Fruit fly (Drosophila melanogaster) whole organism, embryonic: Measurements from ENCODE around the gene PGRP-LA.
A peak's percentile ranks its signal among the peaks of the same experiment; 100 is the strongest.

Experiments used
- Adf1 ChIP-seq: fragments of 200-800 bp; sonication (Bioruptor generic); IDR thresholded peaks from 2 replicates; pipeline ENCODE4 v1.3.6; 2022; ENCODE audit warnings: missing biosample characterization, missing genetic modification characterization
- Aef1 ChIP-seq: fragments of 200-800 bp; sonication (Bioruptor generic); IDR thresholded peaks from 3 replicates; pipeline ENCODE4 v1.3.6; 2022; ENCODE audit warnings: missing biosample characterization, missing genetic modification characterization
- CG10543 ChIP-seq: fragments of 200-800 bp; sonication (Bioruptor generic); optimal IDR thresholded peaks from 3 replicates; lab custom pipeline; 2017; ENCODE audit warnings: missing biosample characterization, mild to moderate bottlenecking, missing genetic modification characterization, moderate library complexity
- CG12659 ChIP-seq: fragments of 200-800 bp; sonication (Bioruptor generic); optimal IDR thresholded peaks from 3 replicates; lab custom pipeline; 2017; ENCODE audit warnings: mild to moderate bottlenecking, missing biosample characterization, missing genetic modification reagents, missing genetic modification characterization
- CG15073 ChIP-seq: fragments of 200-800 bp; sonication (Bioruptor generic); optimal IDR thresholded peaks from 2 replicates; lab custom pipeline; 2016; ENCODE audit warnings: missing biosample characterization, missing genetic modification characterization
- CG15479 ChIP-seq: fragments of 200-800 bp; sonication (Bioruptor generic); optimal IDR thresholded peaks from 3 replicates; lab custom pipeline; 2019; ENCODE audit warnings: missing biosample characterization, mild to moderate bottlenecking, missing genetic modification characterization, moderate library complexity
- CG3163 ChIP-seq: fragments of 200-800 bp; sonication (Bioruptor generic); optimal IDR thresholded peaks from 3 replicates; lab custom pipeline; 2016; ENCODE audit warnings: missing biosample characterization, missing genetic modification characterization
- CG34376 ChIP-seq: fragments of 200-800 bp; sonication (Bioruptor generic); optimal IDR thresholded peaks from 2 replicates; lab custom pipeline; 2018; ENCODE audit warnings: missing biosample characterization, mild to moderate bottlenecking, missing genetic modification characterization
- CG34422 ChIP-seq: fragments of 200-800 bp; sonication (Bioruptor generic); IDR thresholded peaks from 3 replicates; pipeline ENCODE4 v1.3.6; 2022; ENCODE audit warnings: missing biosample characterization, missing genetic modification characterization
- CG4707 ChIP-seq: fragments of 200-800 bp; sonication (Bioruptor generic); optimal IDR thresholded peaks from 2 replicates; lab custom pipeline; 2018; ENCODE audit warnings: missing biosample characterization, mild to moderate bottlenecking, missing genetic modification characterization, moderate library complexity
- CG6254 ChIP-seq: fragments of 200-800 bp; sonication (Bioruptor generic); optimal IDR thresholded peaks from 3 replicates; lab custom pipeline; 2017; ENCODE audit warnings: mild to moderate bottlenecking, missing biosample characterization, missing genetic modification reagents, missing genetic modification characterization
- CG6654 ChIP-seq: fragments of 200-800 bp; sonication (Bioruptor generic); optimal IDR thresholded peaks from 2 replicates; lab custom pipeline; 2017; ENCODE audit warnings: missing biosample characterization, mild to moderate bottlenecking, missing genetic modification characterization
- CG7372 ChIP-seq: fragments of 200-800 bp; sonication (Bioruptor generic); IDR thresholded peaks from 2 replicates; pipeline ENCODE4 v1.3.6; 2022; ENCODE audit warnings: missing biosample characterization, missing genetic modification characterization
- Dll ChIP-seq: fragments of 200-800 bp; sonication (Bioruptor generic); IDR thresholded peaks from 4 replicates; pipeline ENCODE4 v1.3.6; 2022; ENCODE audit warnings: missing biosample characterization, missing genetic modification characterization; ENCODE audit not compliant: partially characterized antibody
- Elba2 ChIP-seq: fragments of 200-800 bp; sonication (Bioruptor generic); optimal IDR thresholded peaks from 3 replicates; lab custom pipeline; 2016; ENCODE audit warnings: missing biosample characterization, missing genetic modification characterization
- HmgZ ChIP-seq: fragments of 200-800 bp; sonication (Bioruptor generic); optimal IDR thresholded peaks from 2 replicates; lab custom pipeline; 2018; ENCODE audit warnings: missing biosample characterization, mild to moderate bottlenecking, missing genetic modification characterization
- MBD-R2 ChIP-seq: fragments of 200-800 bp; sonication (Bioruptor generic); IDR thresholded peaks from 2 replicates; pipeline ENCODE4 v1.3.6; 2022; ENCODE audit warnings: missing biosample characterization, missing genetic modification characterization
- Mrtf ChIP-seq: fragments of 200-800 bp; sonication (Bioruptor generic); IDR thresholded peaks from 3 replicates; pipeline ENCODE4 v1.3.6; 2022; ENCODE audit warnings: missing biosample characterization, missing genetic modification characterization
- Nf-YB ChIP-seq: fragments of 200-800 bp; sonication (Bioruptor generic); optimal IDR thresholded peaks from 3 replicates; lab custom pipeline; 2019; ENCODE audit warnings: missing biosample characterization, mild to moderate bottlenecking, missing genetic modification characterization, moderate library complexity
- Rfx ChIP-seq: fragments of 200-800 bp; sonication (Bioruptor generic); IDR thresholded peaks from 2 replicates; pipeline ENCODE4 v1.3.6; 2022; ENCODE audit warnings: missing biosample characterization, missing genetic modification characterization
- Sry-δ ChIP-seq: fragments of 200-800 bp; sonication (Bioruptor generic); optimal IDR thresholded peaks from 2 replicates; lab custom pipeline; 2016; ENCODE audit warnings: missing biosample characterization, missing genetic modification characterization
- Vsx1 ChIP-seq: fragments of 200-800 bp; sonication (Bioruptor generic); optimal IDR thresholded peaks from 2 replicates; lab custom pipeline; 2017; ENCODE audit warnings: missing biosample characterization, mild to moderate bottlenecking, missing genetic modification characterization, missing genetic modification reagents
- al ChIP-seq: fragments of 200-800 bp; sonication (Bioruptor generic); IDR thresholded peaks from 2 replicates; pipeline ENCODE4 v1.3.6; 2022; ENCODE audit warnings: missing biosample characterization, missing genetic modification characterization
- amos ChIP-seq: fragments of 200-800 bp; sonication (Bioruptor generic); IDR thresholded peaks from 2 replicates; pipeline ENCODE4 v1.3.6; 2022; ENCODE audit warnings: missing biosample characterization, missing genetic modification characterization; ENCODE audit not compliant: partially characterized antibody
- ase ChIP-seq: fragments of 200-800 bp; sonication (Bioruptor generic); IDR thresholded peaks from 3 replicates; pipeline ENCODE4 v1.3.6; 2022; ENCODE audit warnings: missing biosample characterization, missing genetic modification characterization
- bbx ChIP-seq: fragments of 200-800 bp; sonication (Bioruptor generic); IDR thresholded peaks from 2 replicates; pipeline ENCODE4 v1.3.6; 2022; ENCODE audit warnings: missing biosample characterization, missing genetic modification characterization; ENCODE audit not compliant: partially characterized antibody
- cg ChIP-seq: fragments of 200-800 bp; sonication (Bioruptor generic); optimal IDR thresholded peaks from 3 replicates; lab custom pipeline; 2019; ENCODE audit warnings: missing biosample characterization, mild to moderate bottlenecking, missing genetic modification characterization, moderate library complexity
- chinmo ChIP-seq: fragments of 200-800 bp; sonication (Bioruptor generic); IDR thresholded peaks from 4 replicates; pipeline ENCODE4 v1.3.6; 2022; ENCODE audit warnings: missing biosample characterization, missing genetic modification characterization; ENCODE audit not compliant: partially characterized antibody
- chm ChIP-seq: fragments of 200-800 bp; sonication (Bioruptor generic); IDR thresholded peaks from 2 replicates; pipeline ENCODE4 v1.3.6; 2022; ENCODE audit warnings: missing biosample characterization, missing genetic modification characterization
- corto ChIP-seq: fragments of 200-800 bp; sonication (Bioruptor generic); optimal IDR thresholded peaks from 2 replicates; lab custom pipeline; 2016; ENCODE audit warnings: missing biosample characterization, mild to moderate bottlenecking, missing genetic modification characterization, moderate library complexity
- crol ChIP-seq: fragments of 200-800 bp; sonication (Bioruptor generic); IDR thresholded peaks from 2 replicates; pipeline ENCODE4 v1.3.6; 2022; ENCODE audit warnings: missing biosample characterization, missing genetic modification characterization
- cwo ChIP-seq: fragments of 200-800 bp; sonication (Bioruptor generic); optimal IDR thresholded peaks from 3 replicates; lab custom pipeline; 2017; ENCODE audit warnings: missing biosample characterization, missing genetic modification characterization, mild to moderate bottlenecking, moderate library complexity, missing genetic modification reagents
- dimm ChIP-seq: fragments of 200-800 bp; sonication (Bioruptor generic); IDR thresholded peaks from 2 replicates; pipeline ENCODE4 v1.3.6; 2022; ENCODE audit warnings: missing biosample characterization, missing genetic modification characterization
- grn ChIP-seq: fragments of 200-800 bp; sonication (Bioruptor generic); optimal IDR thresholded peaks from 3 replicates; lab custom pipeline; 2017; ENCODE audit warnings: missing biosample characterization, missing genetic modification characterization
- hbn ChIP-seq: fragments of 200-800 bp; sonication (Bioruptor generic); IDR thresholded peaks from 2 replicates; pipeline ENCODE4 v1.3.6; 2022; ENCODE audit warnings: missing biosample characterization, missing genetic modification characterization; ENCODE audit not compliant: partially characterized antibody
- insv ChIP-seq, 2 experiments: fragments of 200-800 bp; sonication (Bioruptor generic); optimal IDR thresholded peaks; 3 replicates each; lab custom pipeline; 2016 to 2018; ENCODE audit warnings: missing biosample characterization in 2 of 2, missing genetic modification characterization in 2 of 2
- kah ChIP-seq: fragments of 200-800 bp; sonication (Bioruptor generic); optimal IDR thresholded peaks from 2 replicates; lab custom pipeline; 2018; ENCODE audit warnings: missing biosample characterization, mild to moderate bottlenecking, missing genetic modification characterization
- lilli ChIP-seq: fragments of 200-800 bp; sonication (Bioruptor generic); optimal IDR thresholded peaks from 3 replicates; lab custom pipeline; 2016; ENCODE audit warnings: missing biosample characterization, missing genetic modification characterization
- lola ChIP-seq, 3 experiments: fragments of >200 bp in 2 of 3; fragments of 200-800 bp in 1 of 3; sonication (Bioruptor generic) in 1 of 3; optimal IDR thresholded peaks; 2 replicates each; lab custom pipeline; 2017 to 2019; ENCODE audit warnings: missing biosample characterization in 3 of 3, missing genetic modification characterization in 3 of 3, mild to moderate bottlenecking in 1 of 3, moderate library complexity in 1 of 3
- mirr ChIP-seq: fragments of 200-800 bp; sonication (Bioruptor generic); optimal IDR thresholded peaks from 3 replicates; lab custom pipeline; 2018; ENCODE audit warnings: missing biosample characterization, mild to moderate bottlenecking, missing genetic modification characterization
- nom ChIP-seq: fragments of 200-800 bp; sonication (Bioruptor generic); optimal IDR thresholded peaks from 2 replicates; lab custom pipeline; 2017; ENCODE audit warnings: missing biosample characterization, missing genetic modification characterization, mild to moderate bottlenecking, moderate library complexity, missing genetic modification reagents
- pb ChIP-seq: fragments of 200-800 bp; sonication (Bioruptor generic); optimal IDR thresholded peaks from 3 replicates; lab custom pipeline; 2016; ENCODE audit warnings: missing biosample characterization, missing genetic modification characterization
- sens-2 ChIP-seq: fragments of 200-800 bp; sonication (Bioruptor generic); IDR thresholded peaks from 2 replicates; pipeline ENCODE4 v1.3.6; 2022; ENCODE audit warnings: missing biosample characterization, missing genetic modification characterization
- sob ChIP-seq: fragments of 200-800 bp; sonication (Bioruptor generic); IDR thresholded peaks from 2 replicates; pipeline ENCODE4 v1.3.6; 2022; ENCODE audit warnings: missing biosample characterization, missing genetic modification characterization
- sqz ChIP-seq: fragments of 200-800 bp; sonication (Bioruptor generic); optimal IDR thresholded peaks from 3 replicates; lab custom pipeline; 2018; ENCODE audit warnings: missing biosample characterization, mild to moderate bottlenecking, missing genetic modification characterization
- stc ChIP-seq: fragments of 200-800 bp; sonication (Bioruptor generic); IDR thresholded peaks from 2 replicates; pipeline ENCODE4 v1.3.6; 2022; ENCODE audit warnings: missing biosample characterization, missing genetic modification characterization
- sug ChIP-seq: fragments of 200-800 bp; optimal IDR thresholded peaks from 2 replicates; lab custom pipeline; 2019; ENCODE audit warnings: missing biosample characterization, mild to moderate bottlenecking, missing genetic modification characterization, moderate library complexity

The PGRP-LA gene

dm6 chr3L:9357830-9358712, 23.9 kb downstream of the PGRP-LA start (continued):
- TF ChIP-seq Adf1 (GFP tag; lab: Robert Waterston, UW) (peak; percentile 92), sqz (GFP tag; lab: Kevin White, UChicago) (peak; percentile 6), corto (GFP tag; lab: Kevin White, UChicago) (peak; percentile 64), cwo (peak; percentile 21), ase (GFP tag; lab: Robert Waterston, UW) (no peak), pb (GFP tag; lab: Kevin White, UChicago) (no peak), CG34376 (peak; percentile 58), CG15479 (GFP tag; lab: Kevin White, UChicago) (peak; percentile 9), Vsx1 (peak; percentile 75), CG15073 (GFP tag; lab: Kevin White, UChicago) (no peak), grn (GFP tag; lab: Kevin White, UChicago) (peak; percentile 33), bbx (0 out of 2 replicates have a peak, but pooled peaks have one; percentile 19), CG7372 (no peak), stc (GFP tag; lab: Robert Waterston, UW) (0 out of 2 replicates have a peak, but pooled peaks have one; percentile 19), Dll (GFP tag; lab: Robert Waterston, UW) (0 out of 4 replicates have a peak, but pooled peaks have one; percentile 23), mirr (GFP tag; lab: Kevin White, UChicago) (peak; percentile 26), nom (GFP tag; lab: Kevin White, UChicago) (peak; percentile 69), Rfx (GFP tag; lab: Robert Waterston, UW) (0 out of 2 replicates have a peak, but pooled peaks have one; percentile 13), kah (GFP tag; lab: Kevin White, UChicago) (peak; percentile 20), sug (peak; percentile 52), chinmo (GFP tag; lab: Robert Waterston, UW) (peak; percentile 72; the same call in 2 of the 4 replicates), CG6254 (peak; percentile 3), CG10543 (peak; percentile 83), sob (GFP tag; lab: Robert Waterston, UW) (no peak), amos (GFP tag; lab: Robert Waterston, UW) (peak; percentile 16; the same call in 1 of the 2 replicates), CG3163 (no peak), cg (GFP tag; lab: Kevin White, UChicago) (peak; percentile 82), dimm (no peak), chm (GFP tag; lab: Robert Waterston, UW) (no peak), crol (peak; percentile 93), Aef1 (GFP tag; lab: Robert Waterston, UW) (peak; percentile 9; the same call in 1 of the 3 replicates), HmgZ (peak; percentile 15), insv (GFP tag; optimal IDR thresholded peaks at IDR 0.05; lab: Kevin White, UChicago) (peak in 1 of 2 experiments; percentile 88), Elba2 (GFP tag; lab: Kevin White, UChicago) (peak; percentile 43)
- TF ChIP-seq, all 482 proteins: peak for 43

dm6 chr3L:9358713-9359040, 24.5 kb downstream of the PGRP-LA start, which contains the start of the genes UGP and Svip:
UGP (minus strand) TSS chr3L:9358935.
Svip (plus strand) TSS chr3L:9358999.
- TF ChIP-seq CG4707 (no peak), Mrtf (GFP tag; lab: Robert Waterston, UW) (no peak), chinmo (GFP tag; lab: Robert Waterston, UW) (0 out of 4 replicates have a peak, but pooled peaks have one; percentile 57), sens-2 (GFP tag; lab: Robert Waterston, UW) (no peak), lola (GFP tag; optimal IDR thresholded peaks at IDR 0.05; lab: Kevin White, UChicago) (no peak), CG6654 (GFP tag; lab: Kevin White, UChicago) (no peak), Nf-YB (GFP tag; lab: Kevin White, UChicago) (no peak), al (no peak), crol (no peak), CG34422 (GFP tag; lab: Robert Waterston, UW) (peak; percentile 48; the same call in 1 of the 3 replicates), lilli (GFP tag; lab: Kevin White, UChicago) (peak; percentile 3), hbn (peak; percentile 25; the same call in 1 of the 2 replicates), MBD-R2 (GFP tag; lab: Robert Waterston, UW) (peak; percentile 51; the same call in 1 of the 2 replicates), corto (GFP tag; lab: Kevin White, UChicago) (no peak), CG12659 (GFP tag; lab: Kevin White, UChicago) (peak; percentile 17), Sry-δ (GFP tag; lab: Kevin White, UChicago) (no peak), Dll (GFP tag; lab: Robert Waterston, UW) (peak; percentile 28; the same call in 1 of the 4 replicates), insv (GFP tag; optimal IDR thresholded peaks at IDR 0.05; lab: Kevin White, UChicago) (peak in 1 of 2 experiments; percentile 85), sug (peak; percentile 3)
